Worm (Caenorhabditis elegans) whole organism, young adult: ENCODE results near the gene egrh-1.

Source experiments
- B0035.1 ChIP-seq: sonication (generic microtip); optimal IDR thresholded peaks from 2 replicates; lab custom pipeline; 2016; ENCODE audit warnings: missing genetic modification characterization, mild to moderate bottlenecking, missing compliant biosample characterization, missing genotype, missing genetic modification reagents
- B0261.1 ChIP-seq: sonication (generic microtip); optimal IDR thresholded peaks from 2 replicates; lab custom pipeline; 2016; ENCODE audit warnings: mild to moderate bottlenecking, missing genetic modification characterization, moderate library complexity, missing compliant biosample characterization
- D2030.7 ChIP-seq: fragments of 200-800 bp; sonication (Bioruptor generic); IDR thresholded peaks from 2 replicates; pipeline ENCODE4 v1.3.6; 2022; ENCODE audit warnings: missing genetic modification reagents, missing genetic modification characterization, missing compliant biosample characterization
- F10E7.11 ChIP-seq: sonication (generic microtip); optimal IDR thresholded peaks from 2 replicates; lab custom pipeline; 2017; ENCODE audit warnings: mild to moderate bottlenecking, missing genetic modification characterization, moderate library complexity, missing compliant biosample characterization
- F52B5.7 ChIP-seq: sonication (generic microtip); optimal IDR thresholded peaks from 2 replicates; lab custom pipeline; 2016; ENCODE audit warnings: mild to moderate bottlenecking, missing genetic modification characterization, missing compliant biosample characterization
- F55B11.4 ChIP-seq: sonication (generic microtip); optimal IDR thresholded peaks from 2 replicates; lab custom pipeline; 2016; ENCODE audit warnings: missing compliant biosample characterization, missing genetic modification characterization, borderline replicate concordance; ENCODE audit not compliant: insufficient read depth
- K11D2.4 ChIP-seq: fragments of 200-800 bp; sonication (Bioruptor generic); IDR thresholded peaks from 2 replicates; pipeline ENCODE4 v1.3.6; 2022; ENCODE audit warnings: missing genetic modification reagents, missing genetic modification characterization, missing compliant biosample characterization
- Y53F4B.3 ChIP-seq: fragments of 200-800 bp; sonication (Bioruptor generic); IDR thresholded peaks from 2 replicates; pipeline ENCODE4 v1.3.6; 2022; ENCODE audit warnings: missing genetic modification reagents, missing genetic modification characterization, missing compliant biosample characterization
- Y56A3A.18 ChIP-seq: fragments of 200-800 bp; sonication (Bioruptor generic); IDR thresholded peaks from 2 replicates; pipeline ENCODE4 v1.3.6; 2022; ENCODE audit warnings: missing genetic modification reagents, missing genetic modification characterization, missing compliant biosample characterization
- Y67H2A.10 ChIP-seq: fragments of 200-800 bp; sonication (Bioruptor generic); conservative IDR thresholded peaks from 2 replicates; pipeline ENCODE4 v1.3.6; 2022; ENCODE audit warnings: missing genetic modification reagents, missing genetic modification characterization, missing compliant biosample characterization
- Y95B8A.8 ChIP-seq: fragments of 200-800 bp; sonication (Bioruptor generic); IDR thresholded peaks from 2 replicates; pipeline ENCODE4 v1.3.6; 2022; ENCODE audit warnings: missing genetic modification reagents, missing genetic modification characterization, missing compliant biosample characterization
- aptf-2 ChIP-seq: fragments of 200-800 bp; sonication (Bioruptor generic); conservative IDR thresholded peaks from 2 replicates; pipeline ENCODE4 v1.3.6; 2022; ENCODE audit warnings: missing genetic modification reagents, missing genetic modification characterization, missing compliant biosample characterization
- aptf-3 ChIP-seq: fragments of 200-800 bp; sonication (Bioruptor generic); IDR thresholded peaks from 2 replicates; pipeline ENCODE4 v1.3.6; 2022; ENCODE audit warnings: missing genetic modification characterization, missing compliant biosample characterization
- attf-6 ChIP-seq: fragments of 200-800 bp; sonication (Bioruptor generic); IDR thresholded peaks from 2 replicates; pipeline ENCODE4 v1.3.6; 2022; ENCODE audit warnings: missing genetic modification reagents, missing genetic modification characterization, missing compliant biosample characterization
- cebp-2 ChIP-seq: fragments of 200-800 bp; sonication (Bioruptor generic); IDR thresholded peaks from 2 replicates; pipeline ENCODE4 v1.3.6; 2022; ENCODE audit warnings: missing genetic modification characterization, missing compliant biosample characterization
- ceh-91 ChIP-seq: fragments of 200-800 bp; sonication (Bioruptor generic); IDR thresholded peaks from 2 replicates; pipeline ENCODE4 v1.3.6; 2022; ENCODE audit warnings: missing genetic modification reagents, missing genetic modification characterization, missing compliant biosample characterization
- dpff-1 ChIP-seq: sonication (generic microtip); optimal IDR thresholded peaks from 2 replicates; lab custom pipeline; 2017; ENCODE audit warnings: mild to moderate bottlenecking, missing genetic modification characterization, missing compliant biosample characterization
- egrh-3 ChIP-seq: fragments of 200-800 bp; sonication (Bioruptor generic); IDR thresholded peaks from 2 replicates; pipeline ENCODE4 v1.3.6; 2022; ENCODE audit warnings: missing genetic modification reagents, missing genetic modification characterization, missing compliant biosample characterization
- ekl-4 ChIP-seq: fragments of 200-800 bp; sonication (Bioruptor generic); IDR thresholded peaks from 2 replicates; pipeline ENCODE4 v1.3.6; 2022; ENCODE audit warnings: missing genetic modification reagents, missing genetic modification characterization, missing compliant biosample characterization
- fkh-3 ChIP-seq: sonication (generic microtip); optimal IDR thresholded peaks from 2 replicates; lab custom pipeline; 2016; ENCODE audit warnings: mild to moderate bottlenecking, missing genetic modification characterization, missing compliant biosample characterization
- gei-17 ChIP-seq: fragments of 200-800 bp; sonication (Bioruptor generic); optimal IDR thresholded peaks from 2 replicates; lab custom pipeline; 2018; ENCODE audit warnings: mild to moderate bottlenecking, missing genetic modification characterization, missing compliant biosample characterization
- hlh-12 ChIP-seq: sonication (generic microtip); optimal IDR thresholded peaks from 2 replicates; lab custom pipeline; 2016; ENCODE audit warnings: missing genetic modification characterization, missing compliant biosample characterization
- hmg-1.2 ChIP-seq: fragments of 200-800 bp; sonication (Bioruptor generic); IDR thresholded peaks from 2 replicates; pipeline ENCODE4 v1.3.6; 2022; ENCODE audit warnings: missing genetic modification reagents, missing genetic modification characterization, missing compliant biosample characterization
- hrde-1 ChIP-seq: sonication (generic microtip); optimal IDR thresholded peaks from 2 replicates; lab custom pipeline; 2016; ENCODE audit warnings: missing genetic modification characterization, mild to moderate bottlenecking, missing compliant biosample characterization, moderate library complexity, missing genotype, missing genetic modification reagents, borderline replicate concordance
- hsf-1 ChIP-seq: fragments of 200-800 bp; sonication (Bioruptor generic); IDR thresholded peaks from 2 replicates; pipeline ENCODE4 v1.3.6; 2022; ENCODE audit warnings: missing genetic modification reagents, missing genetic modification characterization, missing compliant biosample characterization
- lag-1 ChIP-seq: fragments of 200-800 bp; sonication (Bioruptor generic); IDR thresholded peaks from 2 replicates; pipeline ENCODE4 v1.3.6; 2022; ENCODE audit warnings: missing genetic modification reagents, missing genetic modification characterization, missing compliant biosample characterization
- let-607 ChIP-seq, 2 experiments: fragments of 200-800 bp in 1 of 2; sonication (Bioruptor generic) in 1 of 2; sonication (generic microtip) in 1 of 2; optimal IDR thresholded peaks; 2 replicates each; lab custom pipeline; 2016 to 2018; ENCODE audit warnings: mild to moderate bottlenecking in 2 of 2, missing compliant biosample characterization in 2 of 2, missing genetic modification characterization in 2 of 2, moderate library complexity in 2 of 2, missing genotype in 1 of 2
- lin-35 ChIP-seq, 3 experiments: fragments of 150-350 bp in 2 of 3; sonication (generic microtip) in 1 of 3; optimal IDR thresholded peaks; 2 replicates each; lab custom pipeline; 2014 to 2018; ENCODE audit warnings: missing biosample characterization in 3 of 3, missing genetic modification characterization in 3 of 3, missing genetic modification reagents in 3 of 3
- madf-6 ChIP-seq: fragments of 200-800 bp; sonication (Bioruptor generic); IDR thresholded peaks from 2 replicates; pipeline ENCODE4 v1.3.6; 2022; ENCODE audit warnings: missing genetic modification reagents, missing genetic modification characterization, missing compliant biosample characterization
- nfya-1 ChIP-seq: sonication (generic microtip); optimal IDR thresholded peaks from 2 replicates; lab custom pipeline; 2017; ENCODE audit warnings: antibody characterized with exemption, missing compliant biosample characterization, missing genetic modification characterization, borderline replicate concordance; ENCODE audit not compliant: insufficient read depth
- nfyb-1 ChIP-seq: fragments of 200-800 bp; sonication (Bioruptor generic); IDR thresholded peaks from 2 replicates; pipeline ENCODE4 v1.3.6; 2022; ENCODE audit warnings: missing genetic modification reagents, missing genetic modification characterization, missing compliant biosample characterization
- pbrm-1 ChIP-seq: fragments of 200-800 bp; sonication (Bioruptor generic); IDR thresholded peaks from 2 replicates; pipeline ENCODE4 v1.3.6; 2022; ENCODE audit warnings: missing genetic modification reagents, missing genetic modification characterization, missing compliant biosample characterization
- sdz-38 ChIP-seq: sonication (generic microtip); optimal IDR thresholded peaks from 2 replicates; lab custom pipeline; 2016; ENCODE audit warnings: missing genotype, missing genetic modification characterization, missing compliant biosample characterization
- snpc-1.1 ChIP-seq: sonication (generic microtip); optimal IDR thresholded peaks from 2 replicates; lab custom pipeline; 2017; ENCODE audit warnings: missing genetic modification characterization, mild to moderate bottlenecking, missing compliant biosample characterization, antibody characterized with exemption, moderate library complexity, missing genotype, missing genetic modification reagents; ENCODE audit not compliant: insufficient read depth
- snpc-1.3 ChIP-seq: sonication (generic microtip); optimal IDR thresholded peaks from 2 replicates; lab custom pipeline; 2017; ENCODE audit warnings: missing genetic modification characterization, mild to moderate bottlenecking, missing compliant biosample characterization, antibody characterized with exemption, moderate library complexity, missing genotype, missing genetic modification reagents; ENCODE audit not compliant: insufficient read depth
- snpc-3.4 ChIP-seq: sonication (generic microtip); optimal IDR thresholded peaks from 2 replicates; lab custom pipeline; 2017; ENCODE audit warnings: missing genetic modification characterization, mild to moderate bottlenecking, missing compliant biosample characterization, antibody characterized with exemption, moderate library complexity, missing genotype, missing genetic modification reagents
- snpc-4 ChIP-seq, 5 experiments: fragments of 150-350 bp in 1 of 5; sonication (generic microtip) in 4 of 5; optimal IDR thresholded peaks; 2 replicates each; lab custom pipeline; 2014 to 2018; ENCODE audit warnings: missing genetic modification characterization in 5 of 5, missing biosample characterization in 3 of 5, antibody characterized with exemption in 2 of 5, mild to moderate bottlenecking in 2 of 5, missing compliant biosample characterization in 2 of 5, missing genotype in 2 of 5, moderate library complexity in 2 of 5, missing genetic modification reagents in 1 of 5
- somi-1 ChIP-seq: fragments of 200-800 bp; sonication (Bioruptor generic); optimal IDR thresholded peaks from 2 replicates; lab custom pipeline; 2018; ENCODE audit warnings: mild to moderate bottlenecking, missing genetic modification characterization, missing compliant biosample characterization
- tbp1 ChIP-seq: fragments of 200-800 bp; sonication (Bioruptor generic); optimal IDR thresholded peaks from 2 replicates; lab custom pipeline; 2018; ENCODE audit warnings: mild to moderate bottlenecking, missing genetic modification characterization, missing compliant biosample characterization
- tbx-9 ChIP-seq: sonication (generic microtip); optimal IDR thresholded peaks from 2 replicates; lab custom pipeline; 2016; ENCODE audit warnings: borderline replicate concordance, missing genetic modification characterization, inconsistent platforms, missing compliant biosample characterization
- zfh-2 ChIP-seq: fragments of 200-800 bp; sonication (Bioruptor generic); conservative IDR thresholded peaks from 2 replicates; pipeline ENCODE4 v1.3.6; 2022; ENCODE audit warnings: missing genetic modification reagents, missing genetic modification characterization, missing compliant biosample characterization
- zim-3 ChIP-seq: sonication (generic microtip); optimal IDR thresholded peaks from 2 replicates; lab custom pipeline; 2017; ENCODE audit warnings: mild to moderate bottlenecking, missing genetic modification characterization, moderate library complexity, missing compliant biosample characterization
- ztf-26 ChIP-seq: sonication (generic microtip); optimal IDR thresholded peaks from 2 replicates; lab custom pipeline; 2017; ENCODE audit warnings: missing genetic modification characterization, missing compliant biosample characterization
- ztf-28 ChIP-seq: fragments of 200-800 bp; sonication (Bioruptor generic); IDR thresholded peaks from 2 replicates; pipeline ENCODE4 v1.3.6; 2022; ENCODE audit warnings: missing genetic modification reagents, missing genetic modification characterization, missing compliant biosample characterization
- ztf-6 ChIP-seq: fragments of 200-800 bp; sonication (Bioruptor generic); IDR thresholded peaks from 2 replicates; pipeline ENCODE4 v1.3.6; 2022; ENCODE audit warnings: missing genetic modification reagents, missing genetic modification characterization, missing compliant biosample characterization

egrh-1 gene

DNA sequence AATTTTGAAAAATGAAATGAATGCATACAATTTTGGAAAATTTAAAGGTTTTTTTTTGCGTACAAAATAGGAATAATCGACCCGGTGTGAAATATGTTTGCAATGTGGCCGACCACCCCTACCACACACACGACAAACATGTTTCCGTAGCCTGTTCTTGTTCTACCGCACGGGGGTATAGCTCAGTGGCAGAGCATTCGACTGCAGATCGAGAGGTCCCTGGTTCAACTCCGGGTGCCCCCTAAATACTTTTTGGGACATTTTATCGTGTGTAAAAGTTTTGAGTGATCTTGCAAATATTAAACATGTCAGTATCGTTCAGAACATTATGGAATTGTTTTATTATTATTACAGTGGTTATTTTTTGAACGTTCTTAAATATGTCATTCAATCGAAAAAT, 41.0 kb upstream of the egrh-1 start (continued):
- 0 out of 2 replicates have a peak, but pooled peaks have one; percentile 33 for TF ChIP-seq aptf-3 (GFP tag; lab: Robert Waterston, UW)
- peak; percentile 63; the same call in 1 of the 2 replicates for TF ChIP-seq madf-6 (GFP tag; lab: Robert Waterston, UW)
- TF ChIP-seq B0035.1 (tag; lab: Kevin White, UChicago), result peak; percentile 31
- peak; percentile 75; the same call in 1 of the 2 replicates for TF ChIP-seq nfyb-1 (GFP tag; lab: Robert Waterston, UW)
- 0 out of 2 replicates have a peak, but pooled peaks have one; percentile 42 for TF ChIP-seq aptf-2 (GFP tag; lab: Robert Waterston, UW)
- TF ChIP-seq ztf-6 (GFP tag; lab: Robert Waterston, UW), result no peak
- TF ChIP-seq dpff-1 (tag; lab: Kevin White, UChicago), result no peak
- TF ChIP-seq gei-17 (GFP tag; lab: Kevin White, UChicago), result no peak
- TF ChIP-seq K11D2.4 (GFP tag; lab: Robert Waterston, UW), result no peak
- TF ChIP-seq cebp-2, result 0 out of 2 replicates have a peak, but pooled peaks have one; percentile 81
- TF ChIP-seq snpc-1.3, result peak; percentile 76
- peak; percentile 42 for TF ChIP-seq ztf-26
- TF ChIP-seq somi-1 (GFP tag; lab: Kevin White, UChicago), result peak; percentile 9
- peak; percentile 55 for TF ChIP-seq hrde-1 (tag; lab: Kevin White, UChicago)
- TF ChIP-seq lag-1 (GFP tag; lab: Robert Waterston, UW), result no peak
- peak; percentile 37 for TF ChIP-seq F10E7.11 (tag; lab: Kevin White, UChicago)
- peak; percentile 84 for TF ChIP-seq snpc-3.4 (tag; lab: Kevin White, UChicago)
- 0 out of 2 replicates have a peak, but pooled peaks have one; percentile 36 for TF ChIP-seq D2030.7
- TF ChIP-seq snpc-1.1 (tag; lab: Kevin White, UChicago), result peak; percentile 59
- no peak for TF ChIP-seq sdz-38 (tag; lab: Kevin White, UChicago)
- TF ChIP-seq tbp1 (GFP tag; lab: Kevin White, UChicago), result peak; percentile 91
- TF ChIP-seq Y67H2A.10, result peak; percentile 29; the same call in 1 of the 2 replicates
- no peak; the same call in 1 of the 2 replicates for TF ChIP-seq zfh-2
- no peak for TF ChIP-seq fkh-3
- peak; percentile 77 for TF ChIP-seq pbrm-1 (GFP tag; lab: Robert Waterston, UW)
- TF ChIP-seq snpc-4 (GFP tag; optimal IDR thresholded peaks at IDR 0.05; lab: Kevin White, UChicago), result peak; percentile 81
- TF ChIP-seq snpc-4 (tag; optimal IDR thresholded peaks at IDR 0.05; lab: Kevin White, UChicago), result peak in 2 of 4 experiments; percentile 64 to 78
- TF ChIP-seq hsf-1 (GFP tag; lab: Robert Waterston, UW), result no peak
- peak in 1 of 2 experiments; percentile 59 for TF ChIP-seq let-607 (tag; optimal IDR thresholded peaks at IDR 0.05; lab: Kevin White, UChicago)
- peak; percentile 50; the same call in 1 of the 2 replicates for TF ChIP-seq attf-6 (GFP tag; lab: Robert Waterston, UW)
- peak; percentile 58 for TF ChIP-seq zim-3 (tag; lab: Kevin White, UChicago)
- no peak; the same call in 1 of the 2 replicates for TF ChIP-seq ekl-4 (GFP tag; lab: Robert Waterston, UW)
- no peak for TF ChIP-seq ceh-91 (GFP tag; lab: Robert Waterston, UW)
- TF ChIP-seq Y53F4B.3 (GFP tag; lab: Robert Waterston, UW), result no peak
- no peak for TF ChIP-seq Y95B8A.8 (GFP tag; lab: Robert Waterston, UW)
- no peak for TF ChIP-seq tbx-9 (tag; lab: Kevin White, UChicago)
- peak; percentile 74 for TF ChIP-seq F52B5.7 (tag; lab: Kevin White, UChicago)
- no peak; the same call in 1 of the 2 replicates for TF ChIP-seq Y56A3A.18 (GFP tag; lab: Robert Waterston, UW)
- TF ChIP-seq ztf-28 (GFP tag; lab: Robert Waterston, UW), result 0 out of 2 replicates have a peak, but pooled peaks have one; percentile 79
- TF ChIP-seq hlh-12, result peak; percentile 57
- no peak for TF ChIP-seq F55B11.4 (tag; lab: Kevin White, UChicago)
- no peak for TF ChIP-seq egrh-3 (GFP tag; lab: Robert Waterston, UW)
- no peak; the same call in 1 of the 2 replicates for TF ChIP-seq hmg-1.2 (GFP tag; lab: Robert Waterston, UW)
- peak in 1 of 3 experiments; percentile 32 for TF ChIP-seq lin-35 (GFP tag; optimal IDR thresholded peaks at IDR 0.05; lab: Kevin White, UChicago)
- no peak for TF ChIP-seq nfya-1
- TF ChIP-seq B0261.1 (tag; lab: Kevin White, UChicago), result peak; percentile 88
